Worm (Caenorhabditis elegans): ENCODE data around the gene C05C9.2.

C05C9.2 gene

ce11 chrX:11136988-11137387, 15.9 kb upstream of the C05C9.2 start:
- no peak for TF ChIP-seq him-1 (tag; optimal IDR thresholded peaks at IDR 0.05)
- TF ChIP-seq dao-5 (tag; optimal IDR thresholded peaks at IDR 0.05), result no peak
- TF ChIP-seq W03F9.2 (tag; optimal IDR thresholded peaks at IDR 0.05), result no peak

ce11 chrX:11137632-11138031, 15.2 kb upstream of the C05C9.2 start:
- no peak for TF ChIP-seq dao-5 (tag; optimal IDR thresholded peaks at IDR 0.05)
- no peak for TF ChIP-seq him-1 (tag; optimal IDR thresholded peaks at IDR 0.05)
- no peak for TF ChIP-seq W03F9.2 (tag; optimal IDR thresholded peaks at IDR 0.05)

ce11 chrX:11151494-11151893, 1.4 kb upstream of the C05C9.2 start:
- TF ChIP-seq W03F9.2 (tag; optimal IDR thresholded peaks at IDR 0.05) (no peak), him-1 (tag; optimal IDR thresholded peaks at IDR 0.05) (no peak), dao-5 (tag; optimal IDR thresholded peaks at IDR 0.05) (no peak)

ce11 chrX:11160537-11160936, 7.7 kb downstream of the C05C9.2 start, which contains the start of gene C05C9.1:
C05C9.1 (plus strand) TSS chrX:11160837.
- TF ChIP-seq W03F9.2 (tag; optimal IDR thresholded peaks at IDR 0.05), result no peak
- no peak for TF ChIP-seq him-1 (tag; optimal IDR thresholded peaks at IDR 0.05)
- TF ChIP-seq dao-5 (tag; optimal IDR thresholded peaks at IDR 0.05), result no peak

ce11 chrX:11162778-11163584, 10.1 kb downstream of the C05C9.2 start:
- TF ChIP-seq W03F9.2 (tag; optimal IDR thresholded peaks at IDR 0.05) (no peak), dao-5 (tag; optimal IDR thresholded peaks at IDR 0.05) (no peak), him-1 (tag; optimal IDR thresholded peaks at IDR 0.05) (no peak)

ce11 chrX:11178599-11178998, 25.7 kb downstream of the C05C9.2 start, which contains the start of gene gnrr-6:
gnrr-6 (plus strand) TSS chrX:11178899.
- no peak for TF ChIP-seq W03F9.2 (tag; optimal IDR thresholded peaks at IDR 0.05)
- TF ChIP-seq him-1 (tag; optimal IDR thresholded peaks at IDR 0.05), result no peak
- TF ChIP-seq dao-5 (tag; optimal IDR thresholded peaks at IDR 0.05), result no peak

- TF ChIP-seq him-1 (tag; optimal IDR thresholded peaks at IDR 0.05) (no peak), dao-5 (tag; optimal IDR thresholded peaks at IDR 0.05) (no peak), W03F9.2 (tag; optimal IDR thresholded peaks at IDR 0.05) (no peak)
Observed at ce11 chrX:11185498-11185897, 32.6 kb downstream of the C05C9.2 start, which contains the start of gene gnrr-7. gnrr-7 (plus strand) TSS chrX:11185798.

ce11 chrX:11189515-11189914, 36.6 kb downstream of the C05C9.2 start, which contains the start of gene F13D2.1:
F13D2.1 (minus strand) TSS chrX:11189615.
- no peak for TF ChIP-seq dao-5 (tag; optimal IDR thresholded peaks at IDR 0.05)
- no peak for TF ChIP-seq him-1 (tag; optimal IDR thresholded peaks at IDR 0.05)
- TF ChIP-seq W03F9.2 (tag; optimal IDR thresholded peaks at IDR 0.05), result no peak

ce11 chrX:11190443-11190842, 37.6 kb downstream of the C05C9.2 start:
- TF ChIP-seq W03F9.2 (tag; optimal IDR thresholded peaks at IDR 0.05), result no peak
- TF ChIP-seq dao-5 (tag; optimal IDR thresholded peaks at IDR 0.05), result no peak
- no peak for TF ChIP-seq him-1 (tag; optimal IDR thresholded peaks at IDR 0.05)

- no peak for TF ChIP-seq him-1 (tag; optimal IDR thresholded peaks at IDR 0.05)
- TF ChIP-seq dao-5 (tag; optimal IDR thresholded peaks at IDR 0.05), result no peak
- TF ChIP-seq W03F9.2 (tag; optimal IDR thresholded peaks at IDR 0.05), result no peak
Observed at ce11 chrX:11193670-11194069, 40.8 kb downstream of the C05C9.2 start.

ce11 chrX:11196741-11197140, 43.9 kb downstream of the C05C9.2 start, which contains the start of gene C34F6.1:
C34F6.1 (minus strand) TSS chrX:11196841.
- no peak for TF ChIP-seq dao-5 (tag; optimal IDR thresholded peaks at IDR 0.05)
- TF ChIP-seq W03F9.2 (tag; optimal IDR thresholded peaks at IDR 0.05), result no peak
- TF ChIP-seq him-1 (tag; optimal IDR thresholded peaks at IDR 0.05), result no peak

ce11 chrX:11199155-11199554, 46.3 kb downstream of the C05C9.2 start, which contains the start of gene col-178:
col-178 (plus strand) TSS chrX:11199455.
- TF ChIP-seq him-1 (tag; optimal IDR thresholded peaks at IDR 0.05), result no peak

ce11 chrX:11201165-11201564, 48.3 kb downstream of the C05C9.2 start, which contains the start of gene col-179:
col-179 (plus strand) TSS chrX:11201465.
- TF ChIP-seq dao-5 (tag; optimal IDR thresholded peaks at IDR 0.05) (no peak), him-1 (tag; optimal IDR thresholded peaks at IDR 0.05) (no peak), W03F9.2 (tag; optimal IDR thresholded peaks at IDR 0.05) (no peak)

ce11 chrX:11203773-11204172, 50.9 kb downstream of the C05C9.2 start, which contains the start of gene C34F6.11:
C34F6.11 (minus strand) TSS chrX:11203932.
- TF ChIP-seq him-1 (tag; optimal IDR thresholded peaks at IDR 0.05), result no peak
- TF ChIP-seq W03F9.2 (tag; optimal IDR thresholded peaks at IDR 0.05), result no peak
- no peak for TF ChIP-seq dao-5 (tag; optimal IDR thresholded peaks at IDR 0.05)

Measured in whole organism, L4/young adult.